Worm (Caenorhabditis elegans): ENCODE results near the gene K10H10.13.

DNA sequence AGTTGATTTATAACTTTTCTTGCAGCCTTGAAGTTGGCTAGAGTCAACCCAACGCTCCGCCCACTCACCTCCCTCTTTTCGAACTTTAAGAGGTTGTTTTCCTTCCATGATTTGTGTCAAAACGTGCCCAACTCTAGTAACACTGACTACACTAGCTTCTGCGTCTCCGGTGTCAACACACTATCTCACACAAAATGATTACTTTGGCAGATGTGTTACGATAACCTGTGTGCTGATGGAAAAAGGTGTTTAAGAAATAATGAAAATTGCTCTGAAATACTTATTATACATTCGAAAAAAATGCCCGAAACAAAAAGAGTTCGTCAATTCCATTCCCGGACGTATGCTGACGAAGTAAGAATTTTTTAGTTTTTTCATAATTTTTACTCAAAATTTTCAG, 8.1 kb downstream of the K10H10.13 start, which contains the start of gene K10H10.6:
- TF ChIP-seq nhr-25 (tag; optimal IDR thresholded peaks at IDR 0.05) (no peak), crh-2 (tag; optimal IDR thresholded peaks at IDR 0.05) (no peak), ZK546.5 (tag; optimal IDR thresholded peaks at IDR 0.05) (no peak), snpc-4 (tag; optimal IDR thresholded peaks at IDR 0.05) (no peak), lin-13 (GFP tag; optimal IDR thresholded peaks at IDR 0.05) (no peak), lin-39 (tag; optimal IDR thresholded peaks at IDR 0.05) (no peak), nhr-77 (tag; optimal IDR thresholded peaks at IDR 0.05) (no peak), alr-1 (tag; optimal IDR thresholded peaks at IDR 0.05) (no peak), lsy-2 (tag; optimal IDR thresholded peaks at IDR 0.05) (no peak), R02D3.7 (tag; optimal IDR thresholded peaks at IDR 0.05) (no peak)

All from whole organism, L2 larva.